Worm (Caenorhabditis elegans): ENCODE measurements around the gene srw-97.
"Not testable (repeated sequence)": the region's sequence is repeated elsewhere in the genome, so short reads cannot be mapped to it uniquely, and the experiment has no call there.

The srw-97 gene

ce11 chrII:1635969-1636368, 32.8 kb downstream of the srw-97 start:
- no peak for TF ChIP-seq flt-1 (GFP tag; IDR thresholded peaks at IDR 0.05)
- no peak for TF ChIP-seq tbx-37 (GFP tag; conservative IDR thresholded peaks at IDR 0.05)
- no peak for TF ChIP-seq ets-7 (tag; optimal IDR thresholded peaks at IDR 0.05)
- no peak for TF ChIP-seq aly-1 (tag; optimal IDR thresholded peaks at IDR 0.05)
- no peak for TF ChIP-seq hmbx-1 (tag; optimal IDR thresholded peaks at IDR 0.05)
- TF ChIP-seq hnd-1 (tag; optimal IDR thresholded peaks at IDR 0.05), result no peak
- TF ChIP-seq F13C5.2 (tag; optimal IDR thresholded peaks at IDR 0.05), result no peak
- TF ChIP-seq hmg-4 (GFP tag; optimal IDR thresholded peaks at IDR 0.05), result no peak
- no peak for TF ChIP-seq sea-1 (GFP tag; conservative IDR thresholded peaks at IDR 0.05)
- no peak for TF ChIP-seq ceh-13 (GFP tag; optimal IDR thresholded peaks at IDR 0.05)
- TF ChIP-seq ceh-36 (tag; optimal IDR thresholded peaks at IDR 0.05), result no peak
- TF ChIP-seq tra-4 (tag; optimal IDR thresholded peaks at IDR 0.05), result no peak
- TF ChIP-seq ama-1 (optimal IDR thresholded peaks at IDR 0.05), result no peak
- TF ChIP-seq tbx-11 (GFP tag; IDR thresholded peaks at IDR 0.05), result no peak
- no peak for TF ChIP-seq B0310.2 (tag; optimal IDR thresholded peaks at IDR 0.05)
- TF ChIP-seq scrt-1 (GFP tag; IDR thresholded peaks at IDR 0.05), result no peak
- TF ChIP-seq pes-1 (GFP tag; IDR thresholded peaks at IDR 0.05), result no peak

ce11 chrII:1633490-1633889, 35.3 kb downstream of the srw-97 start, which contains the start of gene C08E3.1:
C08E3.1 (plus strand) TSS chrII:1633790.
- TF ChIP-seq hmg-4 (GFP tag; optimal IDR thresholded peaks at IDR 0.05); ceh-13 (GFP tag; optimal IDR thresholded peaks at IDR 0.05); flt-1 (GFP tag; IDR thresholded peaks at IDR 0.05): not testable (repeated sequence)

- not testable (repeated sequence) for TF ChIP-seq tbx-11 (GFP tag; IDR thresholded peaks at IDR 0.05); aly-1 (tag; optimal IDR thresholded peaks at IDR 0.05); hmbx-1 (tag; optimal IDR thresholded peaks at IDR 0.05)
These were observed 36.6 kb downstream of the srw-97 start, which contains the start of gene C08E3.13 for ce11 chrII:1632216-1632615. C08E3.13 (minus strand) TSS chrII:1632316.

- TF ChIP-seq ceh-13 (GFP tag; optimal IDR thresholded peaks at IDR 0.05); hnd-1 (tag; optimal IDR thresholded peaks at IDR 0.05); tra-4 (tag; optimal IDR thresholded peaks at IDR 0.05): not testable (repeated sequence)
These were observed 41.0 kb downstream of the srw-97 start, which contains the start of gene C08E3.15 for ce11 chrII:1627783-1628182. C08E3.15 (minus strand) TSS chrII:1627883.

- TF ChIP-seq flt-1 (GFP tag; IDR thresholded peaks at IDR 0.05) (no peak), ama-1 (optimal IDR thresholded peaks at IDR 0.05) (no peak), hnd-1 (tag; optimal IDR thresholded peaks at IDR 0.05) (no peak), scrt-1 (GFP tag; IDR thresholded peaks at IDR 0.05) (no peak), tra-4 (tag; optimal IDR thresholded peaks at IDR 0.05) (no peak), tbx-37 (GFP tag; conservative IDR thresholded peaks at IDR 0.05) (no peak)
These were observed 43.1 kb downstream of the srw-97 start, which contains the start of gene C08E3.14 for ce11 chrII:1625666-1626065. C08E3.14 (plus strand) TSS chrII:1625966.

ce11 chrII:1624572-1624971, 44.2 kb downstream of the srw-97 start, which contains the start of gene fbxa-160:
fbxa-160 (minus strand) TSS chrII:1624672.
- TF ChIP-seq sea-1 (GFP tag; conservative IDR thresholded peaks at IDR 0.05), result no peak
- no peak for TF ChIP-seq ets-7 (tag; optimal IDR thresholded peaks at IDR 0.05)
- no peak for TF ChIP-seq tbx-11 (GFP tag; IDR thresholded peaks at IDR 0.05)
- no peak for TF ChIP-seq ceh-13 (GFP tag; optimal IDR thresholded peaks at IDR 0.05)
- TF ChIP-seq tbx-37 (GFP tag; conservative IDR thresholded peaks at IDR 0.05), result no peak
- no peak for TF ChIP-seq ama-1 (optimal IDR thresholded peaks at IDR 0.05)
- no peak for TF ChIP-seq F13C5.2 (tag; optimal IDR thresholded peaks at IDR 0.05)
- no peak for TF ChIP-seq hmg-4 (GFP tag; optimal IDR thresholded peaks at IDR 0.05)
- TF ChIP-seq hmbx-1 (tag; optimal IDR thresholded peaks at IDR 0.05), result no peak
- TF ChIP-seq B0310.2 (tag; optimal IDR thresholded peaks at IDR 0.05), result no peak
- TF ChIP-seq hnd-1 (tag; optimal IDR thresholded peaks at IDR 0.05), result no peak
- no peak for TF ChIP-seq scrt-1 (GFP tag; IDR thresholded peaks at IDR 0.05)
- no peak for TF ChIP-seq pes-1 (GFP tag; IDR thresholded peaks at IDR 0.05)
- no peak for TF ChIP-seq aly-1 (tag; optimal IDR thresholded peaks at IDR 0.05)
- TF ChIP-seq flt-1 (GFP tag; IDR thresholded peaks at IDR 0.05), result no peak
- no peak for TF ChIP-seq ceh-36 (tag; optimal IDR thresholded peaks at IDR 0.05)
- TF ChIP-seq tra-4 (tag; optimal IDR thresholded peaks at IDR 0.05), result no peak

- TF ChIP-seq F13C5.2 (tag; optimal IDR thresholded peaks at IDR 0.05) (no peak), tra-4 (tag; optimal IDR thresholded peaks at IDR 0.05) (no peak), sea-1 (GFP tag; conservative IDR thresholded peaks at IDR 0.05) (no peak), tbx-37 (GFP tag; conservative IDR thresholded peaks at IDR 0.05) (no peak), hmg-4 (GFP tag; optimal IDR thresholded peaks at IDR 0.05) (no peak), ceh-13 (GFP tag; optimal IDR thresholded peaks at IDR 0.05) (no peak), scrt-1 (GFP tag; IDR thresholded peaks at IDR 0.05) (no peak), tbx-11 (GFP tag; IDR thresholded peaks at IDR 0.05) (no peak), hnd-1 (tag; optimal IDR thresholded peaks at IDR 0.05) (no peak), ama-1 (optimal IDR thresholded peaks at IDR 0.05) (no peak), flt-1 (GFP tag; IDR thresholded peaks at IDR 0.05) (no peak), B0310.2 (tag; optimal IDR thresholded peaks at IDR 0.05) (no peak), aly-1 (tag; optimal IDR thresholded peaks at IDR 0.05) (no peak), ceh-36 (tag; optimal IDR thresholded peaks at IDR 0.05) (no peak)
These were observed 47.0 kb downstream of the srw-97 start for ce11 chrII:1621795-1622194.

- no peak for TF ChIP-seq aly-1 (tag; optimal IDR thresholded peaks at IDR 0.05)
- no peak for TF ChIP-seq ama-1 (optimal IDR thresholded peaks at IDR 0.05)
- TF ChIP-seq tbx-11 (GFP tag; IDR thresholded peaks at IDR 0.05), result no peak
- TF ChIP-seq tbx-37 (GFP tag; conservative IDR thresholded peaks at IDR 0.05), result no peak
- TF ChIP-seq hmg-4 (GFP tag; optimal IDR thresholded peaks at IDR 0.05), result no peak
- TF ChIP-seq ceh-36 (tag; optimal IDR thresholded peaks at IDR 0.05), result no peak
- no peak for TF ChIP-seq flt-1 (GFP tag; IDR thresholded peaks at IDR 0.05)
- TF ChIP-seq F13C5.2 (tag; optimal IDR thresholded peaks at IDR 0.05), result no peak
These were observed 47.6 kb downstream of the srw-97 start, which contains the start of gene fbxa-158 for ce11 chrII:1621180-1621579. fbxa-158 (minus strand) TSS chrII:1621280.
